2 fruit fly cellular contexts compared by ENCODE assay signal in genomic region chr3L:2159817-2160216, dm6.
A peak's percentile ranks its signal among the peaks of the same experiment; 100 is the strongest.
TF ChIP-seq lines count a peak whose summit lies in the region.

No protein-coding gene starts in this region.

- no peak for TF ChIP-seq CTCF in whole organism, embryonic (GFP tag; optimal IDR thresholded peaks at IDR 0.05; lab: Kevin White, UChicago)

TF ChIP-seq in whole organism, embryonic, 481 proteins besides CTCF, POLR2A, EP300 and RAD21:
- TF ChIP-seq Opbp (GFP tag; IDR thresholded peaks at IDR 0.05; lab: Robert Waterston, UW; ENCODE audit: partially characterized antibody) (no peak), chinmo (GFP tag; IDR thresholded peaks at IDR 0.05; lab: Robert Waterston, UW; ENCODE audit: partially characterized antibody) (peak; percentile 87; the same call in 3 of the 4 replicates), vvl (GFP tag; IDR thresholded peaks at IDR 0.05; lab: Robert Waterston, UW) (peak; percentile 79), emc (GFP tag; optimal IDR thresholded peaks at IDR 0.05; lab: Kevin White, UChicago) (no peak), CG16815 (GFP tag; optimal IDR thresholded peaks at IDR 0.05; lab: Kevin White, UChicago) (no peak), Eip74EF (GFP tag; optimal IDR thresholded peaks at IDR 0.05; lab: Kevin White, UChicago) (peak in 1 of 2 experiments; percentile 48), abd-A (tag; optimal IDR thresholded peaks at IDR 0.05; lab: Kevin White, UChicago) (peak; percentile 37), CG11560 (tag; IDR thresholded peaks at IDR 0.05; lab: Robert Waterston, UW) (no peak), CG30403 (GFP tag; optimal IDR thresholded peaks at IDR 0.05; lab: Kevin White, UChicago) (no peak), Sox102F (GFP tag; optimal IDR thresholded peaks at IDR 0.05; lab: Kevin White, UChicago) (no peak), CG5180 (GFP tag; optimal IDR thresholded peaks at IDR 0.05; lab: Kevin White, UChicago) (peak; percentile 85), jigr1 (GFP tag; IDR thresholded peaks at IDR 0.05; lab: Robert Waterston, UW) (no peak), CG15269 (tag; optimal IDR thresholded peaks at IDR 0.05; lab: Kevin White, UChicago) (peak; percentile 11), ara (GFP tag; IDR thresholded peaks at IDR 0.05; lab: Robert Waterston, UW) (no peak), chif (GFP tag; optimal IDR thresholded peaks at IDR 0.05; lab: Kevin White, UChicago) (no peak), CG12744 (GFP tag; optimal IDR thresholded peaks at IDR 0.05; lab: Kevin White, UChicago) (no peak), Hey (tag; optimal IDR thresholded peaks at IDR 0.05; lab: Kevin White, UChicago) (no peak), sd (tag; optimal IDR thresholded peaks at IDR 0.05; lab: Kevin White, UChicago) (peak; percentile 35), pho (GFP tag; optimal IDR thresholded peaks at IDR 0.05; lab: Kevin White, UChicago) (no peak), CG7271 (tag; optimal IDR thresholded peaks at IDR 0.05; lab: Kevin White, UChicago) (no peak), fd3F (GFP tag; optimal IDR thresholded peaks at IDR 0.05; lab: Kevin White, UChicago) (no peak), E2f2 (GFP tag; IDR thresholded peaks at IDR 0.05; lab: Robert Waterston, UW) (0 out of 2 replicates have a peak, but pooled peaks have one; percentile 9), CG12071 (GFP tag; optimal IDR thresholded peaks at IDR 0.05; lab: Kevin White, UChicago) (no peak), CG11247 (GFP tag; IDR thresholded peaks at IDR 0.05; lab: Robert Waterston, UW) (0 out of 2 replicates have a peak, but pooled peaks have one; percentile 57), jumu (GFP tag; optimal IDR thresholded peaks at IDR 0.05; lab: Kevin White, UChicago) (no peak), Doc3 (GFP tag; IDR thresholded peaks at IDR 0.05; lab: Robert Waterston, UW; ENCODE audit: partially characterized antibody) (no peak), ftz-f1 (GFP tag; optimal IDR thresholded peaks at IDR 0.05; lab: Kevin White, UChicago) (peak; percentile 32)
TF ChIP-seq in whole organism, embryonic: peak in this region for 10.

TF ChIP-seq in whole organism, prepupa, 60 proteins besides CTCF, POLR2A, EP300 and RAD21:
- TF ChIP-seq Eip78C (GFP tag; lab: Kevin White, UChicago) (peak; percentile 32), Hr4 (GFP tag; optimal IDR thresholded peaks at IDR 0.05; lab: Kevin White, UChicago) (no peak)
